Worm (Caenorhabditis elegans) whole organism, late embryonic: ENCODE measurements around the gene gcy-22.

Source experiments
- ceh-31 ChIP-seq: sonication (generic microtip); optimal IDR thresholded peaks from 2 replicates; lab custom pipeline; 2016; ENCODE audit warnings: missing genetic modification characterization, missing compliant biosample characterization
- lin-11 ChIP-seq: fragments of 200-800 bp; sonication (Bioruptor generic); optimal IDR thresholded peaks from 2 replicates; lab custom pipeline; 2018; ENCODE audit warnings: mild to moderate bottlenecking, missing genetic modification characterization, missing compliant biosample characterization
- rnt-1 ChIP-seq: sonication (generic microtip); optimal IDR thresholded peaks from 2 replicates; lab custom pipeline; 2016; ENCODE audit warnings: missing genetic modification characterization, missing compliant biosample characterization
- sox-2 ChIP-seq: fragments of 200-800 bp; sonication (Bioruptor generic); IDR thresholded peaks from 2 replicates; pipeline ENCODE4 v1.3.6; 2022; ENCODE audit warnings: missing genetic modification reagents, missing genetic modification characterization, missing compliant biosample characterization
- unc-3 ChIP-seq, 2 experiments: fragments of 200-800 bp in 1 of 2; sonication (Bioruptor generic) in 1 of 2; sonication (generic microtip) in 1 of 2; conservative IDR thresholded peaks in 1 of 2; optimal IDR thresholded peaks in 1 of 2; 2 replicates each; pipeline versions ENCODE4 v1.3.6 to Lab custom; 2016 to 2022; ENCODE audit warnings: missing compliant biosample characterization in 2 of 2, missing genetic modification characterization in 2 of 2, missing genetic modification reagents in 1 of 2
- unc-55 ChIP-seq: sonication (generic microtip); optimal IDR thresholded peaks from 2 replicates; lab custom pipeline; 2017; ENCODE audit warnings: missing biosample characterization, missing genetic modification reagents, missing genetic modification characterization

ce11 chrV:20826618-20827017 is 1.8 kb upstream of the gcy-22 start:
- no peak for TF ChIP-seq ceh-31
- TF ChIP-seq sox-2 (GFP tag; lab: Robert Waterston, UW), result no peak
- no peak for TF ChIP-seq lin-11 (tag; lab: Kevin White, UChicago)
- no peak for TF ChIP-seq unc-3 (GFP tag; conservative IDR thresholded peaks at IDR 0.05; lab: Robert Waterston, UW)
- no peak for TF ChIP-seq unc-3 (tag; optimal IDR thresholded peaks at IDR 0.05; lab: Kevin White, UChicago)
- no peak for TF ChIP-seq rnt-1
- no peak for TF ChIP-seq unc-55 (GFP tag; lab: Kevin White, UChicago)
